Fruit fly (Drosophila melanogaster) Kc167 (cell line): Measurements from ENCODE around the gene Cul2.

Experiments used
- Myc ChIP-seq: fragments of >200 bp; optimal IDR thresholded peaks from 2 replicates; lab custom pipeline; 2017; ENCODE audit warnings: missing external identifiers
- Sin3A ChIP-seq: fragments of >200 bp; optimal IDR thresholded peaks from 2 replicates; lab custom pipeline; 2018; ENCODE audit warnings: missing external identifiers
- h ChIP-seq: fragments of >200 bp; optimal IDR thresholded peaks from 3 replicates; lab custom pipeline; 2018; ENCODE audit warnings: missing external identifiers
- insv ChIP-seq: fragments of >200 bp; optimal IDR thresholded peaks from 3 replicates; lab custom pipeline; 2018; ENCODE audit warnings: missing external identifiers
- psq ChIP-seq: fragments of >200 bp; optimal IDR thresholded peaks from 2 replicates; lab custom pipeline; 2017; ENCODE audit warnings: missing external identifiers
- ttk ChIP-seq: sonication (Bioruptor generic); optimal IDR thresholded peaks from 2 replicates; lab custom pipeline; 2017; ENCODE audit warnings: missing external identifiers

DNA sequence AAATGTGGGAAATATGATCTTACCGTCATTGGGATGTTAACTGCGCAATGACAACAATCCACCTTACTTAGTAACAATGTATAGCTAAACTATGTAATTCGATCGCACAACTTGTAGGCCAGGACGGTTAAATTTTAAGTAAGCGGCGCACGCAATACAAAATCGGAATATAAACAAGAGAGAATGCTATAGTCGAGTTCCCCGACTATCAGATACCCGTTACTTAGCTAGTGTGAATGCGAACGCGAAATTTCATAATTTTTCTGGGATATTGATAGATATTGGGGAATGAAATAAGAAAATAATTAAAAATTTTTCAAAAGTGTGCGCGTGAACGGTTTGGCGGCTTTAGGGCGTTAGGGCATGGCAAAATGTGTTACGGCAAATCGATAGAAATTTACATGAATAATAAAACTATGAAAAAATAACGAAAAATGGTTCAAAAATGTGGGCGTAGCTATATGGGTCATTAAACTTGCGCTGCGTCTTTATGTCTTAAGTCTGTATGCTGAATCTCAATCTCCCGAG is 36.4 kb upstream of the Cul2 start:
- TF ChIP-seq Myc (lab: Kevin White, UChicago) (no peak), psq (lab: Kevin White, UChicago) (no peak), h (lab: Kevin White, UChicago) (no peak), Sin3A (lab: Kevin White, UChicago) (no peak), insv (no peak), ttk (lab: Kevin White, UChicago) (no peak)
